Fruit fly (Drosophila melanogaster) whole organism, embryonic: Measurements from ENCODE around the gene aph-1.
A peak's percentile ranks its signal among the peaks of the same experiment; 100 is the strongest.

Experiments used
- Aef1 ChIP-seq: fragments of 200-800 bp; sonication (Bioruptor generic); IDR thresholded peaks from 3 replicates; pipeline ENCODE4 v1.3.6; 2022; ENCODE audit warnings: missing biosample characterization, missing genetic modification characterization
- Asciz ChIP-seq: fragments of 200-800 bp; sonication (Bioruptor generic); optimal IDR thresholded peaks from 2 replicates; lab custom pipeline; 2017; ENCODE audit warnings: missing biosample characterization, mild to moderate bottlenecking, missing genetic modification characterization, missing genetic modification reagents
- B-H1 ChIP-seq: fragments of 200-800 bp; sonication (Bioruptor generic); IDR thresholded peaks from 3 replicates; pipeline ENCODE4 v1.3.6; 2022; ENCODE audit warnings: missing biosample characterization, missing genetic modification characterization
- Bgb ChIP-seq: fragments of 200-800 bp; sonication (Bioruptor generic); IDR thresholded peaks from 2 replicates; pipeline ENCODE4 v1.3.6; 2022; ENCODE audit warnings: missing biosample characterization, missing genetic modification characterization; ENCODE audit not compliant: partially characterized antibody
- CG10366 ChIP-seq: fragments of 200-800 bp; sonication (Bioruptor generic); IDR thresholded peaks from 2 replicates; pipeline ENCODE4 v1.3.6; 2022; ENCODE audit warnings: missing biosample characterization, missing genetic modification characterization
- CG10959 ChIP-seq: fragments of 200-800 bp; sonication (Bioruptor generic); IDR thresholded peaks from 2 replicates; pipeline ENCODE4 v1.3.6; 2022; ENCODE audit warnings: missing biosample characterization, missing genetic modification characterization
- CG13296 ChIP-seq: fragments of 200-800 bp; sonication (Bioruptor generic); optimal IDR thresholded peaks from 3 replicates; lab custom pipeline; 2018; ENCODE audit warnings: missing biosample characterization, mild to moderate bottlenecking, missing genetic modification characterization
- CG13894 ChIP-seq: fragments of 200-800 bp; sonication (Bioruptor generic); optimal IDR thresholded peaks from 3 replicates; lab custom pipeline; 2018; ENCODE audit warnings: missing biosample characterization, mild to moderate bottlenecking, missing genetic modification characterization, moderate library complexity
- CG16813 ChIP-seq: fragments of 200-800 bp; sonication (Bioruptor generic); IDR thresholded peaks from 3 replicates; pipeline ENCODE4 v1.3.6; 2022; ENCODE audit warnings: missing biosample characterization, missing genetic modification characterization; ENCODE audit not compliant: partially characterized antibody
- CG17912 ChIP-seq: fragments of 200-800 bp; sonication (Bioruptor generic); optimal IDR thresholded peaks from 2 replicates; lab custom pipeline; 2018; ENCODE audit warnings: missing biosample characterization, mild to moderate bottlenecking, missing genetic modification characterization
- CG18764 ChIP-seq: fragments of 200-800 bp; sonication (Bioruptor generic); optimal IDR thresholded peaks from 3 replicates; lab custom pipeline; 2016; ENCODE audit warnings: missing biosample characterization, missing genetic modification characterization
- CG2120 ChIP-seq: fragments of 200-800 bp; sonication (Bioruptor generic); optimal IDR thresholded peaks from 3 replicates; lab custom pipeline; 2016; ENCODE audit warnings: missing biosample characterization, missing genetic modification characterization
- CG31224 ChIP-seq: fragments of 200-800 bp; sonication (Bioruptor generic); IDR thresholded peaks from 2 replicates; pipeline ENCODE4 v1.3.6; 2022; ENCODE audit warnings: missing biosample characterization, missing genetic modification characterization
- CG31441 ChIP-seq: fragments of 200-800 bp; sonication (Bioruptor generic); IDR thresholded peaks from 2 replicates; pipeline ENCODE4 v1.3.6; 2022; ENCODE audit warnings: missing biosample characterization, missing genetic modification characterization
- CG4730 ChIP-seq: fragments of 200-800 bp; sonication (Bioruptor generic); IDR thresholded peaks from 2 replicates; pipeline ENCODE4 v1.3.6; 2022; ENCODE audit warnings: missing biosample characterization, missing genetic modification characterization
- CG6272 ChIP-seq: fragments of 200-800 bp; sonication (Bioruptor generic); IDR thresholded peaks from 2 replicates; pipeline ENCODE4 v1.3.6; 2022; ENCODE audit warnings: missing biosample characterization, missing genetic modification characterization
- CG6654 ChIP-seq: fragments of 200-800 bp; sonication (Bioruptor generic); optimal IDR thresholded peaks from 2 replicates; lab custom pipeline; 2017; ENCODE audit warnings: missing biosample characterization, mild to moderate bottlenecking, missing genetic modification characterization
- CG6813 ChIP-seq: fragments of 200-800 bp; sonication (Bioruptor generic); optimal IDR thresholded peaks from 2 replicates; lab custom pipeline; 2017; ENCODE audit warnings: missing biosample characterization, missing genetic modification characterization, mild to moderate bottlenecking, moderate library complexity, missing genetic modification reagents
- CG7271 ChIP-seq: fragments of 200-800 bp; sonication (Bioruptor generic); optimal IDR thresholded peaks from 2 replicates; lab custom pipeline; 2018; ENCODE audit warnings: missing biosample characterization, mild to moderate bottlenecking, missing genetic modification characterization, moderate library complexity
- Deaf1 ChIP-seq: fragments of 200-800 bp; optimal IDR thresholded peaks from 3 replicates; lab custom pipeline; 2019; ENCODE audit warnings: missing biosample characterization, mild to moderate bottlenecking, missing genetic modification characterization, moderate library complexity
- Dip2 ChIP-seq: fragments of 200-800 bp; sonication (Bioruptor generic); IDR thresholded peaks from 2 replicates; pipeline ENCODE4 v1.3.6; 2022; ENCODE audit warnings: missing biosample characterization, missing genetic modification characterization
- Fer2 ChIP-seq: fragments of 200-800 bp; sonication (Bioruptor generic); optimal IDR thresholded peaks from 2 replicates; lab custom pipeline; 2018; ENCODE audit warnings: missing biosample characterization, mild to moderate bottlenecking, missing genetic modification characterization, moderate library complexity
- H15 ChIP-seq: fragments of 200-800 bp; sonication (Bioruptor generic); IDR thresholded peaks from 3 replicates; pipeline ENCODE4 v1.3.6; 2022; ENCODE audit warnings: missing biosample characterization, missing genetic modification characterization
- HmgZ ChIP-seq: fragments of 200-800 bp; sonication (Bioruptor generic); optimal IDR thresholded peaks from 2 replicates; lab custom pipeline; 2018; ENCODE audit warnings: missing biosample characterization, mild to moderate bottlenecking, missing genetic modification characterization
- Hmx ChIP-seq: fragments of 200-800 bp; sonication (Bioruptor generic); optimal IDR thresholded peaks from 2 replicates; lab custom pipeline; 2016; ENCODE audit warnings: missing biosample characterization, missing genetic modification characterization
- Jarid2 ChIP-seq: fragments of 200-800 bp; sonication (Bioruptor generic); optimal IDR thresholded peaks from 3 replicates; lab custom pipeline; 2017; ENCODE audit warnings: mild to moderate bottlenecking, missing biosample characterization, missing genetic modification reagents, missing genetic modification characterization
- Lhr ChIP-seq: fragments of 200-800 bp; sonication (Bioruptor generic); optimal IDR thresholded peaks from 3 replicates; lab custom pipeline; 2017; ENCODE audit warnings: mild to moderate bottlenecking, missing biosample characterization, missing genetic modification reagents, missing genetic modification characterization
- Myb ChIP-seq: fragments of 200-800 bp; sonication (Bioruptor generic); optimal IDR thresholded peaks from 2 replicates; lab custom pipeline; 2016; ENCODE audit warnings: missing biosample characterization, missing genetic modification characterization
- NC2β ChIP-seq: fragments of 200-800 bp; sonication (Bioruptor generic); optimal IDR thresholded peaks from 2 replicates; lab custom pipeline; 2016; ENCODE audit warnings: missing biosample characterization, missing genetic modification characterization
- NFAT ChIP-seq: fragments of 200-800 bp; sonication (Bioruptor generic); IDR thresholded peaks from 2 replicates; pipeline ENCODE4 v1.3.6; 2022; ENCODE audit warnings: missing biosample characterization, missing genetic modification characterization
- Opbp ChIP-seq: fragments of 200-800 bp; sonication (Bioruptor generic); IDR thresholded peaks from 3 replicates; pipeline ENCODE4 v1.3.6; 2022; ENCODE audit warnings: missing biosample characterization, missing genetic modification characterization; ENCODE audit not compliant: partially characterized antibody
- Optix ChIP-seq: fragments of 200-800 bp; sonication (Bioruptor generic); IDR thresholded peaks from 3 replicates; pipeline ENCODE4 v1.3.6; 2022; ENCODE audit warnings: missing biosample characterization, missing genetic modification characterization
- PHDP ChIP-seq: fragments of 200-800 bp; sonication (Bioruptor generic); optimal IDR thresholded peaks from 3 replicates; lab custom pipeline; 2018; ENCODE audit warnings: missing biosample characterization, mild to moderate bottlenecking, missing genetic modification characterization, moderate library complexity
- Poxn ChIP-seq: fragments of 200-800 bp; sonication (Bioruptor generic); IDR thresholded peaks from 2 replicates; pipeline ENCODE4 v1.3.6; 2022; ENCODE audit warnings: missing biosample characterization, missing genetic modification characterization
- Sry-β ChIP-seq: fragments of 200-800 bp; sonication (Bioruptor generic); optimal IDR thresholded peaks from 2 replicates; lab custom pipeline; 2018; ENCODE audit warnings: missing biosample characterization, mild to moderate bottlenecking, missing genetic modification characterization, moderate library complexity
- Taf1 ChIP-seq: fragments of 200-800 bp; sonication (Bioruptor generic); IDR thresholded peaks from 2 replicates; pipeline ENCODE4 v1.3.6; 2022; ENCODE audit warnings: missing biosample characterization, missing genetic modification characterization
- aop ChIP-seq: fragments of 200-800 bp; sonication (Bioruptor generic); IDR thresholded peaks from 2 replicates; pipeline ENCODE4 v1.3.6; 2022; ENCODE audit warnings: missing biosample characterization, missing genetic modification characterization
- br ChIP-seq: fragments of >200 bp; optimal IDR thresholded peaks from 2 replicates; lab custom pipeline; 2017
- cato ChIP-seq: fragments of 200-800 bp; sonication (Bioruptor generic); optimal IDR thresholded peaks from 2 replicates; lab custom pipeline; 2016; ENCODE audit warnings: missing biosample characterization, missing genetic modification characterization, borderline replicate concordance
- cg ChIP-seq: fragments of 200-800 bp; sonication (Bioruptor generic); optimal IDR thresholded peaks from 3 replicates; lab custom pipeline; 2019; ENCODE audit warnings: missing biosample characterization, mild to moderate bottlenecking, missing genetic modification characterization, moderate library complexity
- crp ChIP-seq, 2 experiments: fragments of 200-800 bp; sonication (Bioruptor generic); optimal IDR thresholded peaks; 2 replicates in 1 of 2; 3 replicates in 1 of 2; lab custom pipeline; 2017; ENCODE audit warnings: missing biosample characterization in 2 of 2, missing genetic modification characterization in 2 of 2, mild to moderate bottlenecking in 1 of 2, moderate library complexity in 1 of 2
- cwo ChIP-seq: fragments of 200-800 bp; sonication (Bioruptor generic); optimal IDR thresholded peaks from 3 replicates; lab custom pipeline; 2017; ENCODE audit warnings: missing biosample characterization, missing genetic modification characterization, mild to moderate bottlenecking, moderate library complexity, missing genetic modification reagents
- eve ChIP-seq, 2 experiments: fragments of >200 bp; optimal IDR thresholded peaks; 2 replicates each; lab custom pipeline; 2017; ENCODE audit warnings: missing biosample characterization in 2 of 2, missing genetic modification characterization in 2 of 2
- fd64A ChIP-seq: fragments of 200-800 bp; sonication (Bioruptor generic); optimal IDR thresholded peaks from 3 replicates; lab custom pipeline; 2018; ENCODE audit warnings: missing biosample characterization, mild to moderate bottlenecking, missing genetic modification characterization
- fru ChIP-seq: fragments of >200 bp; optimal IDR thresholded peaks from 2 replicates; lab custom pipeline; 2017
- kay ChIP-seq: fragments of 200-800 bp; sonication (Bioruptor generic); optimal IDR thresholded peaks from 2 replicates; lab custom pipeline; 2016; ENCODE audit warnings: missing biosample characterization, missing genetic modification characterization
- ro ChIP-seq: fragments of 200-800 bp; sonication (Bioruptor generic); IDR thresholded peaks from 2 replicates; pipeline ENCODE4 v1.3.6; 2022; ENCODE audit warnings: missing biosample characterization, missing genetic modification characterization
- sima ChIP-seq: fragments of 200-800 bp; sonication (Bioruptor generic); optimal IDR thresholded peaks from 2 replicates; lab custom pipeline; 2016; ENCODE audit warnings: missing biosample characterization, missing genetic modification characterization
- slou ChIP-seq: fragments of 200-800 bp; sonication (Bioruptor generic); optimal IDR thresholded peaks from 3 replicates; lab custom pipeline; 2016; ENCODE audit warnings: missing biosample characterization, missing genetic modification characterization
- tio ChIP-seq: fragments of 200-800 bp; sonication (Bioruptor generic); optimal IDR thresholded peaks from 2 replicates; lab custom pipeline; 2017; ENCODE audit warnings: missing biosample characterization, missing genetic modification characterization, inconsistent platforms

Gene aph-1

dm6 chr2L:2754437-2755322, 11.4 kb upstream of the aph-1 start (continued):
- peak; percentile 88 for TF ChIP-seq CG2120
- TF ChIP-seq B-H1, result no peak
- TF ChIP-seq ro (GFP tag; lab: Robert Waterston, UW), result no peak
- TF ChIP-seq Taf1 (GFP tag; lab: Robert Waterston, UW), result no peak
- TF ChIP-seq slou (GFP tag; lab: Kevin White, UChicago), result peak; percentile 65
- peak; percentile 69 for TF ChIP-seq CG18764 (GFP tag; lab: Kevin White, UChicago)
- no peak for TF ChIP-seq aop (GFP tag; lab: Robert Waterston, UW)
- peak; percentile 28 for TF ChIP-seq NC2β (GFP tag; lab: Kevin White, UChicago)
- peak in 1 of 2 experiments; percentile 10 for TF ChIP-seq crp (GFP tag; optimal IDR thresholded peaks at IDR 0.05; lab: Kevin White, UChicago)
- TF ChIP-seq CG6813 (GFP tag; lab: Kevin White, UChicago), result peak; percentile 79
- TF ChIP-seq Opbp, result no peak
- TF ChIP-seq fru (lab: Kevin White, UChicago), result no peak
- no peak for TF ChIP-seq br (lab: Kevin White, UChicago)
- TF ChIP-seq Lhr (GFP tag; lab: Kevin White, UChicago), result peak; percentile 49
- peak; percentile 75 for TF ChIP-seq sima
- TF ChIP-seq Fer2, result peak; percentile 73
- TF ChIP-seq fd64A, result peak; percentile 88
- no peak for TF ChIP-seq CG16813 (GFP tag; lab: Robert Waterston, UW)
- TF ChIP-seq Aef1, result no peak
- peak; percentile 76 for TF ChIP-seq Asciz (GFP tag; lab: Kevin White, UChicago)
- peak; percentile 56 for TF ChIP-seq Jarid2
- TF ChIP-seq CG7271 (tag; lab: Kevin White, UChicago), result peak; percentile 28
- no peak for TF ChIP-seq CG31441 (GFP tag; lab: Robert Waterston, UW)
- peak; percentile 82 for TF ChIP-seq CG13894 (tag; lab: Kevin White, UChicago)
- no peak for TF ChIP-seq NFAT
- no peak for TF ChIP-seq eve (GFP tag; optimal IDR thresholded peaks at IDR 0.05; lab: Kevin White, UChicago)
- peak; percentile 75 for TF ChIP-seq CG17912 (GFP tag; lab: Kevin White, UChicago)
- peak; percentile 53 for TF ChIP-seq Myb (GFP tag; lab: Kevin White, UChicago)
- peak; percentile 56 for TF ChIP-seq Sry-β (GFP tag; lab: Kevin White, UChicago)
- TF ChIP-seq CG4730 (GFP tag; lab: Robert Waterston, UW), result no peak
- TF ChIP-seq Dip2, result no peak
- TF ChIP-seq H15 (GFP tag; lab: Robert Waterston, UW), result no peak
- no peak for TF ChIP-seq Optix (GFP tag; lab: Robert Waterston, UW)
- no peak for TF ChIP-seq Bgb
- no peak for TF ChIP-seq cg (GFP tag; lab: Kevin White, UChicago)
- TF ChIP-seq Hmx (GFP tag; lab: Kevin White, UChicago), result peak; percentile 77
- no peak for TF ChIP-seq CG10366 (GFP tag; lab: Robert Waterston, UW)
- TF ChIP-seq Deaf1 (tag; lab: Kevin White, UChicago), result peak; percentile 50
- no peak for TF ChIP-seq CG10959 (GFP tag; lab: Robert Waterston, UW)
- TF ChIP-seq cato (GFP tag; lab: Kevin White, UChicago), result peak; percentile 75
- peak; percentile 53 for TF ChIP-seq CG6654 (GFP tag; lab: Kevin White, UChicago)
- peak; percentile 95 for TF ChIP-seq cwo
- peak; percentile 86 for TF ChIP-seq PHDP (tag; lab: Kevin White, UChicago)
- peak; percentile 59 for TF ChIP-seq tio (GFP tag; lab: Kevin White, UChicago)
- peak; percentile 69 for TF ChIP-seq HmgZ (tag; lab: Kevin White, UChicago)
- peak; percentile 60 for TF ChIP-seq kay (GFP tag; lab: Kevin White, UChicago)
- peak; percentile 86 for TF ChIP-seq CG13296
- no peak for TF ChIP-seq CG31224 (GFP tag; lab: Robert Waterston, UW)
- no peak for TF ChIP-seq CG6272 (GFP tag; lab: Robert Waterston, UW)
- TF ChIP-seq Poxn (GFP tag; lab: Robert Waterston, UW), result no peak
